Fruit fly (Drosophila melanogaster): ENCODE measurements around the gene Abd-B.

The Abd-B gene

DNA sequence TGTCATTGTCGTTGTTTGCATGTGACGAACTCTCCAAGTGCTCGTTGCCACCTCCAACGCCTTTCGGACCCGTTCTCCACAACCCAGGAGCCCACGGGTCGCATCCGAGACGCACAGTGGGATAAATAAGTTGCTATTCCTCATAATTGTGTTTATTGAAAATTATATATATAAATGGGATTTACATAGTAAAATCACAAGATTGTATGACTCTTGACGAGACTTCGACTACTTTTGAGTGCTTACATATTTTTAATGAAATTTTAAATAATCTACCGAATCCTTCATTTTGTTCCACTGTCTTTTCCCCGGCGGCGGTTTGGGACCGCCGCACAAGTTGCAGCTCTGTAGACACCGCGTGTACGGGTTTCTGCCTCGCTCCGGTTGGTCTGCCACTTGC lies 64.2 kb downstream of the Abd-B start (continued):
- TF ChIP-seq scrt (GFP tag; optimal IDR thresholded peaks at IDR 0.05) (no peak), CG4820 (GFP tag; optimal IDR thresholded peaks at IDR 0.05) (no peak), hkb (optimal IDR thresholded peaks at IDR 0.05) (no peak), hkb (GFP tag; IDR thresholded peaks at IDR 0.05) (no peak), Meics (GFP tag; optimal IDR thresholded peaks at IDR 0.05) (no peak), onecut (GFP tag; IDR thresholded peaks at IDR 0.05) (no peak), zfh2 (GFP tag; optimal IDR thresholded peaks at IDR 0.05) (no peak), Spps (tag; optimal IDR thresholded peaks at IDR 0.05) (no peak), slbo (GFP tag; IDR thresholded peaks at IDR 0.05) (no peak), eve (GFP tag; optimal IDR thresholded peaks at IDR 0.05) (no peak), CG3281 (GFP tag; optimal IDR thresholded peaks at IDR 0.05) (no peak), fd3F (GFP tag; optimal IDR thresholded peaks at IDR 0.05) (no peak), gsb (GFP tag; IDR thresholded peaks at IDR 0.05) (no peak), CG7556 (GFP tag; optimal IDR thresholded peaks at IDR 0.05) (no peak), Gsc (GFP tag; IDR thresholded peaks at IDR 0.05) (no peak), CG43689 (GFP tag; IDR thresholded peaks at IDR 0.05) (no peak), CG7357 (GFP tag; IDR thresholded peaks at IDR 0.05) (no peak), sens-2 (GFP tag; IDR thresholded peaks at IDR 0.05) (no peak), CG3065 (GFP tag; optimal IDR thresholded peaks at IDR 0.05) (no peak), stwl (tag; optimal IDR thresholded peaks at IDR 0.05) (no peak), tio (GFP tag; optimal IDR thresholded peaks at IDR 0.05) (peak; percentile 11), CG6654 (GFP tag; optimal IDR thresholded peaks at IDR 0.05) (no peak), kni (GFP tag; optimal IDR thresholded peaks at IDR 0.05) (no peak), dan (GFP tag; IDR thresholded peaks at IDR 0.05) (no peak), klu (GFP tag; IDR thresholded peaks at IDR 0.05) (no peak), CG3407 (GFP tag; optimal IDR thresholded peaks at IDR 0.05) (peak; percentile 14), CG33557 (GFP tag; optimal IDR thresholded peaks at IDR 0.05) (peak; percentile 6), gce (GFP tag; IDR thresholded peaks at IDR 0.05) (no peak), gsb-n (tag; optimal IDR thresholded peaks at IDR 0.05) (peak; percentile 12), MTF-1 (GFP tag; optimal IDR thresholded peaks at IDR 0.05; ENCODE audit: borderline replicate concordance) (no peak), CG10274 (GFP tag; optimal IDR thresholded peaks at IDR 0.05) (no peak), sd (tag; optimal IDR thresholded peaks at IDR 0.05) (no peak), cas (GFP tag; IDR thresholded peaks at IDR 0.05) (no peak), CG15011 (GFP tag; optimal IDR thresholded peaks at IDR 0.05) (no peak), Hr39 (optimal IDR thresholded peaks at IDR 0.05) (no peak), Gug (GFP tag; IDR thresholded peaks at IDR 0.05) (no peak), C15 (GFP tag; IDR thresholded peaks at IDR 0.05) (no peak), CG16779 (GFP tag; IDR thresholded peaks at IDR 0.05) (no peak), CG32767 (GFP tag; IDR thresholded peaks at IDR 0.05) (0 out of 2 replicates have a peak, but pooled peaks have one; percentile 23), fd64A (GFP tag; optimal IDR thresholded peaks at IDR 0.05) (no peak), seq (GFP tag; IDR thresholded peaks at IDR 0.05) (peak; percentile 33; the same call in 1 of the 2 replicates), bigmax (GFP tag; optimal IDR thresholded peaks at IDR 0.05) (no peak), Atf3 (GFP tag; optimal IDR thresholded peaks at IDR 0.05) (peak; percentile 10), CG7928 (GFP tag; optimal IDR thresholded peaks at IDR 0.05) (no peak), CG8944 (GFP tag; optimal IDR thresholded peaks at IDR 0.05) (no peak), Dp (GFP tag; optimal IDR thresholded peaks at IDR 0.05) (no peak), lola (GFP tag; optimal IDR thresholded peaks at IDR 0.05) (peak in 1 of 3 experiments; percentile 56), CG17612 (GFP tag; IDR thresholded peaks at IDR 0.05) (no peak), CG3995 (GFP tag; optimal IDR thresholded peaks at IDR 0.05) (no peak), Awh (GFP tag; IDR thresholded peaks at IDR 0.05) (no peak), chif (GFP tag; optimal IDR thresholded peaks at IDR 0.05) (peak in 1 of 2 experiments; percentile 3), CG10147 (GFP tag; optimal IDR thresholded peaks at IDR 0.05) (no peak), sug (tag; optimal IDR thresholded peaks at IDR 0.05) (no peak)

All from whole organism, embryonic.